Worm (Caenorhabditis elegans) whole organism, mixed stage, embryonic: Measurements from ENCODE around the gene srh-55.
"Not testable (repeated sequence)": the region's sequence is repeated elsewhere in the genome, so short reads cannot be mapped to it uniquely, and the experiment has no call there.

Experiments
- M03D4.4 ChIP-seq: sonication (generic microtip); optimal IDR thresholded peaks from 2 replicates; lab custom pipeline; 2017; ENCODE audit warnings: mild to moderate bottlenecking, missing genetic modification characterization, missing compliant biosample characterization
- bed-3 ChIP-seq: fragments of 200-800 bp; sonication (Bioruptor generic); optimal IDR thresholded peaks from 3 replicates; lab custom pipeline; 2018; ENCODE audit warnings: mild to moderate bottlenecking, missing genetic modification characterization, moderate library complexity, missing compliant biosample characterization
- blmp-1 ChIP-seq: fragments of 150-350 bp; optimal IDR thresholded peaks from 2 replicates; lab custom pipeline; 2014; ENCODE audit warnings: missing biosample characterization, missing genetic modification characterization
- ceh-39 ChIP-seq: fragments of 150-350 bp; optimal IDR thresholded peaks from 2 replicates; lab custom pipeline; 2014; ENCODE audit warnings: missing biosample characterization, missing genetic modification characterization
- ceh-43 ChIP-seq: fragments of 200-800 bp; sonication (Bioruptor generic); optimal IDR thresholded peaks from 2 replicates; lab custom pipeline; 2018; ENCODE audit warnings: mild to moderate bottlenecking, missing genetic modification characterization, moderate library complexity, missing compliant biosample characterization
- ceh-83 ChIP-seq: fragments of 200-800 bp; sonication (Bioruptor generic); optimal IDR thresholded peaks from 2 replicates; lab custom pipeline; 2018; ENCODE audit warnings: mild to moderate bottlenecking, missing genetic modification characterization, missing compliant biosample characterization
- ces-1 ChIP-seq: fragments of 150-350 bp; optimal IDR thresholded peaks from 2 replicates; lab custom pipeline; 2014; ENCODE audit warnings: missing biosample characterization, missing genetic modification reagents, missing genetic modification characterization
- cnd-1 ChIP-seq: fragments of 200-800 bp; sonication (Bioruptor generic); optimal IDR thresholded peaks from 2 replicates; lab custom pipeline; 2018; ENCODE audit warnings: mild to moderate bottlenecking, missing genetic modification characterization, missing compliant biosample characterization
- elt-1 ChIP-seq: sonication (generic microtip); optimal IDR thresholded peaks from 2 replicates; lab custom pipeline; 2017; ENCODE audit warnings: missing genetic modification characterization, mild to moderate bottlenecking, missing compliant biosample characterization, antibody characterized with exemption, moderate library complexity, borderline replicate concordance; ENCODE audit not compliant: insufficient read depth
- elt-3 ChIP-seq: fragments of 150-350 bp; optimal IDR thresholded peaks from 2 replicates; lab custom pipeline; 2014; ENCODE audit warnings: missing biosample characterization, missing genetic modification characterization
- flh-1 ChIP-seq: fragments of 200-800 bp; sonication (Bioruptor generic); optimal IDR thresholded peaks from 2 replicates; lab custom pipeline; 2018; ENCODE audit warnings: mild to moderate bottlenecking, missing genetic modification characterization, moderate library complexity, missing compliant biosample characterization
- ham-2 ChIP-seq: fragments of 200-800 bp; sonication (Bioruptor generic); optimal IDR thresholded peaks from 2 replicates; lab custom pipeline; 2018; ENCODE audit warnings: mild to moderate bottlenecking, missing genetic modification characterization, missing compliant biosample characterization
- hlh-1 ChIP-seq: fragments of 150-350 bp; optimal IDR thresholded peaks from 2 replicates; lab custom pipeline; 2014; ENCODE audit warnings: missing biosample characterization, missing genetic modification reagents, missing genetic modification characterization
- lsy-2 ChIP-seq: fragments of 150-350 bp; optimal IDR thresholded peaks from 2 replicates; lab custom pipeline; 2014; ENCODE audit warnings: missing biosample characterization, missing genetic modification characterization
- mep-1 ChIP-seq: fragments of 150-350 bp; optimal IDR thresholded peaks from 2 replicates; lab custom pipeline; 2017; ENCODE audit warnings: missing biosample characterization, missing genetic modification reagents, missing genetic modification characterization, inconsistent platforms
- mls-2 ChIP-seq: sonication (generic microtip); optimal IDR thresholded peaks from 2 replicates; lab custom pipeline; 2016; ENCODE audit warnings: mild to moderate bottlenecking, missing genetic modification characterization, moderate library complexity, missing compliant biosample characterization
- nhr-12 ChIP-seq: fragments of 150-350 bp; optimal IDR thresholded peaks from 2 replicates; lab custom pipeline; 2014; ENCODE audit warnings: missing biosample characterization, missing genetic modification characterization
- nhr-2 ChIP-seq: fragments of 150-350 bp; optimal IDR thresholded peaks from 2 replicates; lab custom pipeline; 2014; ENCODE audit warnings: missing biosample characterization, missing genetic modification characterization
- nhr-28 ChIP-seq: fragments of 150-350 bp; optimal IDR thresholded peaks from 2 replicates; lab custom pipeline; 2014; ENCODE audit warnings: missing biosample characterization, missing genetic modification characterization
- nhr-76 ChIP-seq: sonication (generic microtip); optimal IDR thresholded peaks from 2 replicates; lab custom pipeline; 2017; ENCODE audit warnings: missing biosample characterization, missing genetic modification characterization
- pha-4 ChIP-seq: fragments of 150-350 bp; optimal IDR thresholded peaks from 2 replicates; lab custom pipeline; 2018; ENCODE audit warnings: missing biosample characterization, missing genetic modification reagents, missing genetic modification characterization
- sem-2 ChIP-seq: fragments of 200-800 bp; sonication (Bioruptor generic); optimal IDR thresholded peaks from 2 replicates; lab custom pipeline; 2018; ENCODE audit warnings: mild to moderate bottlenecking, missing genetic modification characterization, missing compliant biosample characterization
- snpc-4 ChIP-seq: fragments of 150-350 bp; optimal IDR thresholded peaks from 2 replicates; lab custom pipeline; 2014; ENCODE audit warnings: missing biosample characterization, missing genetic modification characterization
- tbx-8 ChIP-seq: fragments of 200-800 bp; sonication (Bioruptor generic); optimal IDR thresholded peaks from 2 replicates; lab custom pipeline; 2018; ENCODE audit warnings: mild to moderate bottlenecking, missing genetic modification characterization, moderate library complexity, missing compliant biosample characterization
- unc-39 ChIP-seq: fragments of 150-350 bp; optimal IDR thresholded peaks from 2 replicates; lab custom pipeline; 2014; ENCODE audit warnings: missing biosample characterization, missing genetic modification characterization
- unc-62 ChIP-seq: fragments of 150-350 bp; optimal IDR thresholded peaks from 2 replicates; lab custom pipeline; 2014; ENCODE audit warnings: missing biosample characterization, missing genetic modification reagents, missing genetic modification characterization
- zip-8 ChIP-seq: fragments of 150-350 bp; optimal IDR thresholded peaks from 2 replicates; lab custom pipeline; 2014; ENCODE audit warnings: missing biosample characterization, missing genetic modification characterization

Gene srh-55

ce11 chrV:15153277-15153676, at the start of gene srh-55:
TSS of gene srh-55 (plus strand) at chrV:15153577.
- TF ChIP-seq ces-1 (GFP tag; lab: Kevin White, UChicago) (no peak), lsy-2 (tag; lab: Kevin White, UChicago) (no peak)

- not testable (repeated sequence) for TF ChIP-seq hlh-1 (tag; lab: Kevin White, UChicago); ceh-43; bed-3
- TF ChIP-seq, all 35 proteins: peak for 0; not testable (repeated sequence) for 35
Observed at ce11 chrV:15105893-15106598, 47.3 kb upstream of the srh-55 start, which contains the start of gene C01G10.14. TSS of gene C01G10.14 (minus strand) at chrV:15105943.

- TF ChIP-seq cnd-1 (tag; lab: Kevin White, UChicago) (no peak), elt-1 (tag; lab: Kevin White, UChicago) (no peak), nhr-76 (tag; lab: Kevin White, UChicago) (no peak), ces-1 (GFP tag; lab: Kevin White, UChicago) (no peak)
Observed at ce11 chrV:15109260-15109659, 44.1 kb upstream of the srh-55 start, which contains the start of gene Y75B12A.2. TSS of gene Y75B12A.2 (plus strand) at chrV:15109560.

ce11 chrV:15111660-15112059, 41.7 kb upstream of the srh-55 start, which contains the start of gene T01G5.7:
TSS of gene T01G5.7 (plus strand) at chrV:15111960.
- TF ChIP-seq mep-1 (tag; lab: Kevin White, UChicago) = no peak
- no peak for TF ChIP-seq mls-2 (tag; lab: Kevin White, UChicago)
- TF ChIP-seq bed-3 = no peak

ce11 chrV:15113992-15114391, 39.4 kb upstream of the srh-55 start, which contains the start of gene T01G5.6:
TSS of gene T01G5.6 (minus strand) at chrV:15114092.
- no peak for TF ChIP-seq unc-39

ce11 chrV:15115968-15116367, 37.4 kb upstream of the srh-55 start, which contains the start of gene T01G5.8:
TSS of gene T01G5.8 (plus strand) at chrV:15116268.
- TF ChIP-seq lsy-2 (tag; lab: Kevin White, UChicago); unc-62 (GFP tag; lab: Kevin White, UChicago); M03D4.4: not testable (repeated sequence)

- TF ChIP-seq blmp-1 (tag; lab: Kevin White, UChicago) = no peak
- TF ChIP-seq bed-3 = no peak
- no peak for TF ChIP-seq elt-1 (tag; lab: Kevin White, UChicago)
- no peak for TF ChIP-seq ceh-39
- no peak for TF ChIP-seq M03D4.4
- TF ChIP-seq pha-4 (tag; lab: Kevin White, UChicago) = no peak
- no peak for TF ChIP-seq ceh-83 (GFP tag; lab: Kevin White, UChicago)
- TF ChIP-seq snpc-4 = no peak
- no peak for TF ChIP-seq zip-8 (tag; lab: Kevin White, UChicago)
- no peak for TF ChIP-seq nhr-2 (tag; lab: Kevin White, UChicago)
- TF ChIP-seq, all 35 proteins: peak for 0
Observed at ce11 chrV:15119517-15119916, 33.9 kb upstream of the srh-55 start, which contains the start of gene flor-1. TSS of gene flor-1 (minus strand) at chrV:15119617.

- not testable (repeated sequence) for TF ChIP-seq lsy-2 (tag; lab: Kevin White, UChicago); M03D4.4; zip-8 (tag; lab: Kevin White, UChicago)
Observed at ce11 chrV:15125162-15125561, 28.2 kb upstream of the srh-55 start, which contains the start of gene ugt-30. TSS of gene ugt-30 (minus strand) at chrV:15125262.

- no peak for TF ChIP-seq flh-1 (GFP tag; lab: Kevin White, UChicago)
- TF ChIP-seq pha-4 (tag; lab: Kevin White, UChicago) = no peak
- TF ChIP-seq blmp-1 (tag; lab: Kevin White, UChicago) = no peak
- no peak for TF ChIP-seq snpc-4
- no peak for TF ChIP-seq hlh-1 (tag; lab: Kevin White, UChicago)
- TF ChIP-seq unc-39 = no peak
- TF ChIP-seq sem-2 = no peak
- TF ChIP-seq nhr-12 (tag; lab: Kevin White, UChicago) = no peak
- no peak for TF ChIP-seq zip-8 (tag; lab: Kevin White, UChicago)
- TF ChIP-seq elt-1 (tag; lab: Kevin White, UChicago) = no peak
- no peak for TF ChIP-seq ces-1 (GFP tag; lab: Kevin White, UChicago)
- TF ChIP-seq nhr-28 (tag; lab: Kevin White, UChicago) = no peak
- TF ChIP-seq ham-2 (GFP tag; lab: Kevin White, UChicago) = no peak
- TF ChIP-seq elt-3 (tag; lab: Kevin White, UChicago) = no peak
- no peak for TF ChIP-seq tbx-8
- no peak for TF ChIP-seq nhr-2 (tag; lab: Kevin White, UChicago)
- TF ChIP-seq, all 35 proteins: peak for 0
Observed at ce11 chrV:15127413-15127812, 26.0 kb upstream of the srh-55 start, which contains the start of gene srj-27. TSS of gene srj-27 (minus strand) at chrV:15127513.
